Worm (Caenorhabditis elegans) whole organism, L4/young adult: Measurements from ENCODE around the gene T19C4.1.

Source experiments
- W03F9.2 ChIP-seq: fragments of 150-350 bp; optimal IDR thresholded peaks from 2 replicates; lab custom pipeline; 2014; ENCODE audit warnings: missing biosample characterization, missing genetic modification characterization
- him-1 ChIP-seq: sonication (generic microtip); optimal IDR thresholded peaks from 2 replicates; lab custom pipeline; 2016; ENCODE audit warnings: missing genotype, missing genetic modification reagents, missing genetic modification characterization, missing compliant biosample characterization

DNA sequence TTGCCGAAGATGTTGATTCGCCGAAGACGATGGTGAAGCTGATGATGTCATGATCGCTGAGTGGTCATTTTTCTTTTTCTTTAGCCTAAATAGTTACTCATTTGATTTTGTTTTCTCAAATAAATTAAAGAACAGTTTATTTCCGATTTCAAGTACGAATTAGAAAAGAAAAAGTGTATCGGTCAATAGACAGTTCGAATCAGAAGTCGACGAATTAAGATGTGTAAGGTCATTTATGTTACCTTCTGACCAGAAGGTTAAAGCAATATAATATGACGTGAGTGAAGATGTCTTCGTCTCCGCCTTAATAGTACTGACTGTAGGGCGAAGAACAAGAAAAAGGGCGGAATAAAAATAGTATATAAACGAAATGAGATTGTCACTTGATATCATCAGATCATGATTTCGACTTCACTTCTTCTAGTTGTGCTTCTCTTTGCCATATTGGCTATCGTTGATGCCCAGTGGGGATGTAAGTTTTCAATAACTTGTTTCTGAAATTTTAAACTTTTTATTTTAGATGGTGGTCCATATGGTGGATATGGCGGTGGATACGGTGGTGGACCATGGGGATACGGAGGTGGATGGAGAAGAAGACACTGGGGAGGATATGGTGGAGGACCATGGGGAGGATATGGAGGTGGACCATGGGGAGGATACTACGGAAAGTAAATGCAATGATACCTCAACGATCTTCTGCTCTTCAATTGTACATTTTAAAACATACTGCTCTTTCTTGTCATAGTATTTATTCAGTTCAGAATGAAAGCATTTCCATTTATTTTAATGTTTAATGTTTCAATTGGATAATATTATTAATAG is 2.3 kb upstream of the T19C4.1 start, which contains the start of the genes T19C4.24 and nlp-33:
- TF ChIP-seq him-1 (no peak), W03F9.2 (no peak)
